Worm (Caenorhabditis elegans) whole organism, young adult: ENCODE results near the gene ztf-20.
A peak's percentile ranks its signal among the peaks of the same experiment; 100 is the strongest.

Source experiments
- B0019.2 ChIP-seq: fragments of 200-800 bp; sonication (Bioruptor generic); conservative IDR thresholded peaks from 2 replicates; pipeline ENCODE4 v1.3.6; 2022; ENCODE audit warnings: missing genetic modification reagents, missing genetic modification characterization, missing compliant biosample characterization
- B0035.1 ChIP-seq: sonication (generic microtip); optimal IDR thresholded peaks from 2 replicates; lab custom pipeline; 2016; ENCODE audit warnings: missing genetic modification characterization, mild to moderate bottlenecking, missing compliant biosample characterization, missing genotype, missing genetic modification reagents
- C06A6.2 ChIP-seq: fragments of 200-800 bp; sonication (Bioruptor generic); conservative IDR thresholded peaks from 2 replicates; pipeline ENCODE4 v1.3.6; 2022; ENCODE audit warnings: missing genetic modification characterization, missing compliant biosample characterization
- D2030.7 ChIP-seq: fragments of 200-800 bp; sonication (Bioruptor generic); IDR thresholded peaks from 2 replicates; pipeline ENCODE4 v1.3.6; 2022; ENCODE audit warnings: missing genetic modification reagents, missing genetic modification characterization, missing compliant biosample characterization
- F52B5.7 ChIP-seq: sonication (generic microtip); optimal IDR thresholded peaks from 2 replicates; lab custom pipeline; 2016; ENCODE audit warnings: mild to moderate bottlenecking, missing genetic modification characterization, missing compliant biosample characterization
- F55B11.4 ChIP-seq: sonication (generic microtip); optimal IDR thresholded peaks from 2 replicates; lab custom pipeline; 2016; ENCODE audit warnings: missing compliant biosample characterization, missing genetic modification characterization, borderline replicate concordance; ENCODE audit not compliant: insufficient read depth
- F57A8.1 ChIP-seq: fragments of 200-800 bp; sonication (Bioruptor generic); optimal IDR thresholded peaks from 2 replicates; lab custom pipeline; 2018; ENCODE audit warnings: mild to moderate bottlenecking, missing genetic modification characterization, moderate library complexity, missing compliant biosample characterization
- F57C9.4 ChIP-seq: sonication (generic microtip); optimal IDR thresholded peaks from 2 replicates; lab custom pipeline; 2017; ENCODE audit warnings: mild to moderate bottlenecking, missing genetic modification characterization, missing compliant biosample characterization
- K12H6.12 ChIP-seq: fragments of 200-800 bp; sonication (Bioruptor generic); optimal IDR thresholded peaks from 2 replicates; lab custom pipeline; 2018; ENCODE audit warnings: mild to moderate bottlenecking, missing genetic modification characterization, missing compliant biosample characterization
- T26A5.8 ChIP-seq: sonication (generic microtip); optimal IDR thresholded peaks from 2 replicates; lab custom pipeline; 2016; ENCODE audit warnings: missing genetic modification characterization, missing compliant biosample characterization
- Y53G8AR.9 ChIP-seq: fragments of 200-800 bp; sonication (Bioruptor generic); conservative IDR thresholded peaks from 2 replicates; pipeline ENCODE4 v1.3.6; 2022; ENCODE audit warnings: missing genetic modification reagents, missing genetic modification characterization, missing compliant biosample characterization
- Y67H2A.10 ChIP-seq: fragments of 200-800 bp; sonication (Bioruptor generic); conservative IDR thresholded peaks from 2 replicates; pipeline ENCODE4 v1.3.6; 2022; ENCODE audit warnings: missing genetic modification reagents, missing genetic modification characterization, missing compliant biosample characterization
- Y95B8A.8 ChIP-seq: fragments of 200-800 bp; sonication (Bioruptor generic); IDR thresholded peaks from 2 replicates; pipeline ENCODE4 v1.3.6; 2022; ENCODE audit warnings: missing genetic modification reagents, missing genetic modification characterization, missing compliant biosample characterization
- attf-5 ChIP-seq: fragments of 200-800 bp; sonication (Bioruptor generic); optimal IDR thresholded peaks from 2 replicates; lab custom pipeline; 2018; ENCODE audit warnings: mild to moderate bottlenecking, missing genetic modification characterization, missing compliant biosample characterization
- cebp-2 ChIP-seq: fragments of 200-800 bp; sonication (Bioruptor generic); IDR thresholded peaks from 2 replicates; pipeline ENCODE4 v1.3.6; 2022; ENCODE audit warnings: missing genetic modification characterization, missing compliant biosample characterization
- ceh-58 ChIP-seq: fragments of 200-800 bp; sonication (Bioruptor generic); IDR thresholded peaks from 2 replicates; pipeline ENCODE4 v1.3.6; 2022; ENCODE audit warnings: missing genetic modification characterization, missing compliant biosample characterization
- ceh-91 ChIP-seq: fragments of 200-800 bp; sonication (Bioruptor generic); IDR thresholded peaks from 2 replicates; pipeline ENCODE4 v1.3.6; 2022; ENCODE audit warnings: missing genetic modification reagents, missing genetic modification characterization, missing compliant biosample characterization
- chd-7 ChIP-seq: sonication (generic microtip); optimal IDR thresholded peaks from 2 replicates; lab custom pipeline; 2016; ENCODE audit warnings: mild to moderate bottlenecking, missing genetic modification characterization, moderate library complexity, missing compliant biosample characterization
- egl-18 ChIP-seq: fragments of 200-800 bp; sonication (Bioruptor generic); IDR thresholded peaks from 2 replicates; pipeline ENCODE4 v1.3.6; 2022; ENCODE audit warnings: missing genetic modification reagents, missing genetic modification characterization, missing compliant biosample characterization
- egrh-3 ChIP-seq: fragments of 200-800 bp; sonication (Bioruptor generic); IDR thresholded peaks from 2 replicates; pipeline ENCODE4 v1.3.6; 2022; ENCODE audit warnings: missing genetic modification reagents, missing genetic modification characterization, missing compliant biosample characterization
- ets-4 ChIP-seq: fragments of 200-800 bp; sonication (Bioruptor generic); optimal IDR thresholded peaks from 2 replicates; lab custom pipeline; 2018; ENCODE audit warnings: mild to moderate bottlenecking, missing genetic modification characterization, missing compliant biosample characterization
- hlh-12 ChIP-seq: sonication (generic microtip); optimal IDR thresholded peaks from 2 replicates; lab custom pipeline; 2016; ENCODE audit warnings: missing genetic modification characterization, missing compliant biosample characterization
- hmg-1.2 ChIP-seq: fragments of 200-800 bp; sonication (Bioruptor generic); IDR thresholded peaks from 2 replicates; pipeline ENCODE4 v1.3.6; 2022; ENCODE audit warnings: missing genetic modification reagents, missing genetic modification characterization, missing compliant biosample characterization
- hsf-1 ChIP-seq: fragments of 200-800 bp; sonication (Bioruptor generic); IDR thresholded peaks from 2 replicates; pipeline ENCODE4 v1.3.6; 2022; ENCODE audit warnings: missing genetic modification reagents, missing genetic modification characterization, missing compliant biosample characterization
- lsy-27 ChIP-seq: sonication (generic microtip); optimal IDR thresholded peaks from 2 replicates; lab custom pipeline; 2017; ENCODE audit warnings: missing genetic modification characterization, mild to moderate bottlenecking, missing compliant biosample characterization, antibody characterized with exemption, missing genotype, borderline replicate concordance; ENCODE audit not compliant: insufficient read depth
- madf-10 ChIP-seq: sonication (generic microtip); optimal IDR thresholded peaks from 2 replicates; lab custom pipeline; 2016; ENCODE audit warnings: mild to moderate bottlenecking, missing genetic modification characterization, missing compliant biosample characterization
- madf-8 ChIP-seq: fragments of 200-800 bp; sonication (Bioruptor generic); conservative IDR thresholded peaks from 2 replicates; pipeline ENCODE4 v1.3.6; 2022; ENCODE audit warnings: missing genetic modification reagents, missing genetic modification characterization, missing compliant biosample characterization
- mcd-1 ChIP-seq: fragments of 200-800 bp; sonication (Bioruptor generic); IDR thresholded peaks from 2 replicates; pipeline ENCODE4 v1.3.6; 2022; ENCODE audit warnings: missing genetic modification reagents, missing genetic modification characterization, missing compliant biosample characterization
- nfya-1 ChIP-seq: sonication (generic microtip); optimal IDR thresholded peaks from 2 replicates; lab custom pipeline; 2017; ENCODE audit warnings: antibody characterized with exemption, missing compliant biosample characterization, missing genetic modification characterization, borderline replicate concordance; ENCODE audit not compliant: insufficient read depth
- nfya-2 ChIP-seq: fragments of 200-800 bp; sonication (Bioruptor generic); IDR thresholded peaks from 2 replicates; pipeline ENCODE4 v1.3.6; 2022; ENCODE audit warnings: missing genetic modification reagents, missing genetic modification characterization, missing compliant biosample characterization
- nhr-179 ChIP-seq: sonication (generic microtip); optimal IDR thresholded peaks from 2 replicates; lab custom pipeline; 2016; ENCODE audit warnings: mild to moderate bottlenecking, missing genetic modification characterization, missing compliant biosample characterization
- nhr-90 ChIP-seq: sonication (generic microtip); optimal IDR thresholded peaks from 2 replicates; lab custom pipeline; 2016; ENCODE audit warnings: missing genotype, mild to moderate bottlenecking, missing genetic modification characterization, missing compliant biosample characterization
- sdz-38 ChIP-seq: sonication (generic microtip); optimal IDR thresholded peaks from 2 replicates; lab custom pipeline; 2016; ENCODE audit warnings: missing genotype, missing genetic modification characterization, missing compliant biosample characterization
- snpc-1.3 ChIP-seq: sonication (generic microtip); optimal IDR thresholded peaks from 2 replicates; lab custom pipeline; 2017; ENCODE audit warnings: missing genetic modification characterization, mild to moderate bottlenecking, missing compliant biosample characterization, antibody characterized with exemption, moderate library complexity, missing genotype, missing genetic modification reagents; ENCODE audit not compliant: insufficient read depth
- somi-1 ChIP-seq: fragments of 200-800 bp; sonication (Bioruptor generic); optimal IDR thresholded peaks from 2 replicates; lab custom pipeline; 2018; ENCODE audit warnings: mild to moderate bottlenecking, missing genetic modification characterization, missing compliant biosample characterization
- sptf-2 ChIP-seq: fragments of 200-800 bp; sonication (Bioruptor generic); optimal IDR thresholded peaks from 2 replicates; lab custom pipeline; 2018; ENCODE audit warnings: mild to moderate bottlenecking, missing genetic modification characterization, missing compliant biosample characterization
- tbp1 ChIP-seq: fragments of 200-800 bp; sonication (Bioruptor generic); optimal IDR thresholded peaks from 2 replicates; lab custom pipeline; 2018; ENCODE audit warnings: mild to moderate bottlenecking, missing genetic modification characterization, missing compliant biosample characterization
- tbx-9 ChIP-seq: sonication (generic microtip); optimal IDR thresholded peaks from 2 replicates; lab custom pipeline; 2016; ENCODE audit warnings: borderline replicate concordance, missing genetic modification characterization, inconsistent platforms, missing compliant biosample characterization
- unc-130 ChIP-seq: sonication (generic microtip); optimal IDR thresholded peaks from 2 replicates; lab custom pipeline; 2016; ENCODE audit warnings: missing genetic modification reagents, missing genetic modification characterization, missing compliant biosample characterization
- xnd-1 ChIP-seq: sonication (generic microtip); optimal IDR thresholded peaks from 2 replicates; lab custom pipeline; 2016; ENCODE audit warnings: missing genotype, missing genetic modification reagents, missing genetic modification characterization, missing compliant biosample characterization
- zfh-2 ChIP-seq: fragments of 200-800 bp; sonication (Bioruptor generic); conservative IDR thresholded peaks from 2 replicates; pipeline ENCODE4 v1.3.6; 2022; ENCODE audit warnings: missing genetic modification reagents, missing genetic modification characterization, missing compliant biosample characterization
- zim-3 ChIP-seq: sonication (generic microtip); optimal IDR thresholded peaks from 2 replicates; lab custom pipeline; 2017; ENCODE audit warnings: mild to moderate bottlenecking, missing genetic modification characterization, moderate library complexity, missing compliant biosample characterization
- ztf-18 ChIP-seq: sonication (generic microtip); optimal IDR thresholded peaks from 2 replicates; lab custom pipeline; 2016; ENCODE audit warnings: missing genotype, mild to moderate bottlenecking, missing genetic modification characterization, missing compliant biosample characterization
- ztf-26 ChIP-seq: sonication (generic microtip); optimal IDR thresholded peaks from 2 replicates; lab custom pipeline; 2017; ENCODE audit warnings: missing genetic modification characterization, missing compliant biosample characterization

Gene ztf-20

ce11 chrV:19001016-19001415, 41.0 kb upstream of the ztf-20 start, which contains the start of gene Y39B6A.34 (continued):
- TF ChIP-seq madf-10 (tag; lab: Kevin White, UChicago) (no peak), Y67H2A.10 (no peak), egl-18 (GFP tag; lab: Robert Waterston, UW) (no peak), mcd-1 (GFP tag; lab: Robert Waterston, UW) (0 out of 2 replicates have a peak, but pooled peaks have one; percentile 22), Y53G8AR.9 (0 out of 2 replicates have a peak, but pooled peaks have one; percentile 55), C06A6.2 (GFP tag; lab: Robert Waterston, UW) (no peak), xnd-1 (tag; lab: Kevin White, UChicago) (no peak), tbx-9 (no peak), B0019.2 (GFP tag; lab: Robert Waterston, UW) (no peak)

ce11 chrV:19000542-19000941, 40.6 kb upstream of the ztf-20 start:
- TF ChIP-seq nfya-2 (GFP tag; lab: Robert Waterston, UW) (no peak), C06A6.2 (GFP tag; lab: Robert Waterston, UW) (no peak), cebp-2 (GFP tag; lab: Robert Waterston, UW) (no peak), nfya-1 (tag; lab: Kevin White, UChicago) (no peak), F57C9.4 (tag; lab: Kevin White, UChicago) (no peak), tbp1 (GFP tag; lab: Kevin White, UChicago) (no peak), T26A5.8 (tag; lab: Kevin White, UChicago) (no peak), hsf-1 (GFP tag; lab: Robert Waterston, UW) (no peak)

- no peak for TF ChIP-seq egl-18 (GFP tag; lab: Robert Waterston, UW)
- TF ChIP-seq hmg-1.2 (GFP tag; lab: Robert Waterston, UW), result no peak
- no peak for TF ChIP-seq F57A8.1 (GFP tag; lab: Kevin White, UChicago)
- TF ChIP-seq ceh-58 (GFP tag; lab: Robert Waterston, UW), result no peak
- no peak for TF ChIP-seq attf-5
- no peak for TF ChIP-seq T26A5.8 (tag; lab: Kevin White, UChicago)
- no peak for TF ChIP-seq ztf-26
- TF ChIP-seq hlh-12, result no peak
- TF ChIP-seq chd-7 (tag; lab: Kevin White, UChicago), result no peak
- no peak for TF ChIP-seq lsy-27 (tag; lab: Kevin White, UChicago)
- TF ChIP-seq F55B11.4 (tag; lab: Kevin White, UChicago), result no peak
- no peak for TF ChIP-seq D2030.7
- no peak for TF ChIP-seq Y95B8A.8 (GFP tag; lab: Robert Waterston, UW)
- no peak for TF ChIP-seq nhr-179 (tag; lab: Kevin White, UChicago)
- no peak for TF ChIP-seq ztf-18
- TF ChIP-seq madf-8 (GFP tag; lab: Robert Waterston, UW), result no peak
- no peak for TF ChIP-seq F52B5.7 (tag; lab: Kevin White, UChicago)
- TF ChIP-seq ceh-91, result no peak
- no peak for TF ChIP-seq B0035.1 (tag; lab: Kevin White, UChicago)
- TF ChIP-seq nhr-90 (tag; lab: Kevin White, UChicago), result no peak
Measured at ce11 chrV:18998045-18998444, 38.1 kb upstream of the ztf-20 start, which contains the start of gene tgt-2. TSS of gene tgt-2 (plus strand) at chrV:18998345.

- no peak for TF ChIP-seq sdz-38 (tag; lab: Kevin White, UChicago)
- no peak for TF ChIP-seq ceh-91
- TF ChIP-seq egrh-3 (GFP tag; lab: Robert Waterston, UW), result no peak
- no peak for TF ChIP-seq D2030.7
- no peak for TF ChIP-seq Y95B8A.8 (GFP tag; lab: Robert Waterston, UW)
- no peak for TF ChIP-seq xnd-1 (tag; lab: Kevin White, UChicago)
- TF ChIP-seq zfh-2 (GFP tag; lab: Robert Waterston, UW), result no peak
- no peak for TF ChIP-seq ets-4
- no peak for TF ChIP-seq somi-1 (GFP tag; lab: Kevin White, UChicago)
- TF ChIP-seq snpc-1.3 (tag; lab: Kevin White, UChicago), result no peak
- no peak for TF ChIP-seq madf-8 (GFP tag; lab: Robert Waterston, UW)
- no peak for TF ChIP-seq unc-130 (GFP tag; lab: Kevin White, UChicago)
- no peak for TF ChIP-seq sptf-2
- TF ChIP-seq zim-3 (tag; lab: Kevin White, UChicago), result no peak
- no peak for TF ChIP-seq K12H6.12
Measured at ce11 chrV:18993535-18993990, 33.6 kb upstream of the ztf-20 start, which contains the start of gene gtf-2F2. TSS of gene gtf-2F2 (plus strand) at chrV:18993940.
